Fruit fly (Drosophila melanogaster): ENCODE measurements around the gene hzg.

Gene hzg

DNA sequence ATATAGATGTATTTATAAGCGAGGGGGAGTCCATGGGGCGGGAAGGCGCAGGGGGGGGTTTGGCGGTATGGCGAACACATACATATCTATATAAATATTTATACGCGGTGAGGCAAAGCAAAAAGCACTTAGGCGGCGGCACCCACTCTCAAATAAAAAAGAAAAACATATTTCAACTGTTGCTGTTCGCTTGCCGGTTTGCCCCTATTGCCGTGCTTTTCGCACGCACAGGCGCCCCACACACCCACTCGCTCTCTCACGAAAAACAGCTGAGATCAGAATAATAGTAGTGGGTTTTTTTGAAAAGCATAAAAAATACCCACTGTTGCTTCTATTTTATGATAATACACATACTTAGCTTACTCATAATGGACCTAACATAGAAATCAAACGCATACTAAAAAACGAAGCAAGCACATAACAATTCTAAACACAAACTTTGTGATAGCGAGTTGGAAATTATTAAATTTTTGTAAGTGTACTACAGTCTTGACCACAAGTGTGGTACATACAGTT, 3.3 kb downstream of the hzg start (continued):
- TF ChIP-seq fru (GFP tag; optimal IDR thresholded peaks at IDR 0.05) (peak; percentile 70), OdsH (GFP tag; optimal IDR thresholded peaks at IDR 0.05) (peak; percentile 79)

DNA sequence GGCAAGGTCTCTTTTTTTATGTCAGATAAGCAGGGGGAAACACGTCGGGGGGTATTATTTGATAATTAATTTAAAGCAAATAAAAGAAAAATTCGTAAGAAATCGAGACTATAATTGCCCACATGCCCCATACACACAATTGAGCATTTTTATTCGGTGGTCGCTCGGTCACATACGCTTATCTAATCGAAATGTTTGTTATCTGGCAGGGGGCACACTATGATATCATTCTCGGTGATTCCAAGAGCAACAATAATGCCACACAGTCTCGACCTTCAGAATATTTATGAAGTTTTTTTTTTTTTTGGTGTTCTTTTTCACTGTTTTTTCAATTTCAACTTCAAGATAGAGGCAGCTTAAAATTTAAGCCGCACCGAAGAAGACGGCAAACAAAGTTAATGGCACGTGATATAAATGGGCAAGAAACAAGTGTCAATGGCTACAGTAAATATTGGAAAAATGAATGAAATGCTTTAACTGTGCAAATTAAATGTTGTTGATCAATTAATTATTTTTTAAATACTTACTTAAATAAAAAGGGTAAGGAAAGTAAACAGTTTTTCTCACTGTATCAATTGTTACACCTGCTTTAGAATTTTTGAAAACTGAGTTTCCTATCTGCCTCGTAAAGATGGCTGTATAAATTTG, 5.1 kb downstream of the hzg start:
- TF ChIP-seq sv (GFP tag; optimal IDR thresholded peaks at IDR 0.05) = no peak
- no peak for TF ChIP-seq Rel (GFP tag; optimal IDR thresholded peaks at IDR 0.05)
- TF ChIP-seq Rel (tag; optimal IDR thresholded peaks at IDR 0.05) = peak; percentile 90
- no peak for TF ChIP-seq Mio (GFP tag; optimal IDR thresholded peaks at IDR 0.05)
- peak; percentile 37 for TF ChIP-seq psq (GFP tag; optimal IDR thresholded peaks at IDR 0.05)
- no peak for TF ChIP-seq CrebA (GFP tag; optimal IDR thresholded peaks at IDR 0.05; ENCODE audit: borderline replicate concordance)
- TF ChIP-seq fru (GFP tag; optimal IDR thresholded peaks at IDR 0.05) = peak; percentile 26
- TF ChIP-seq Hr78 (GFP tag; optimal IDR thresholded peaks at IDR 0.05) = no peak
- TF ChIP-seq dl (GFP tag; optimal IDR thresholded peaks at IDR 0.05; ENCODE audit: insufficient read depth in 1 of 2, partially characterized antibody in 2 of 2) = no peak
- TF ChIP-seq rgr (GFP tag; optimal IDR thresholded peaks at IDR 0.05) = peak; percentile 15

dm6 chr3L:15998217-15998616, 6.3 kb downstream of the hzg start:
- no peak for TF ChIP-seq dl (GFP tag; optimal IDR thresholded peaks at IDR 0.05; ENCODE audit: insufficient read depth in 1 of 2, partially characterized antibody in 2 of 2)
- TF ChIP-seq tai (GFP tag; optimal IDR thresholded peaks at IDR 0.05) = no peak
- no peak for TF ChIP-seq pan (optimal IDR thresholded peaks at IDR 0.05)

DNA sequence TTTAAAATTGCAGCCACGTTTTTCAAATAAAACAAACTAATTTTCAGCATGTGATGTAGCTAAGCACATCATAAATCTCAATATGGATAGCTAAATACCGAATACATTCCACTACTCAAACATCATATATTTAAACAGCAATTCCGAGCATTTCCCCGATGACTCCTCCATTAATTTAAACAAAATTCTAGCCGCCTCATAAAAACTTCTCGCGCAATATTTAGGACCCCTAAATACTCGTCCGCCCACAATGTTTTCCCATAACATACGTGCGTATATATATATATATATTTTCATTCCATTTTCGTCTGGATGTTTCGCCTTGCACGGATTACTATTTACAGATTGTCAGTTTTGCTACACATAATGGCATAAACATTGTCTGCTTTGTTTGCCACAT, 8.5 kb downstream of the hzg start:
- TF ChIP-seq sv (GFP tag; optimal IDR thresholded peaks at IDR 0.05) (no peak), foxo (GFP tag; optimal IDR thresholded peaks at IDR 0.05) (no peak), Hr83 (GFP tag; optimal IDR thresholded peaks at IDR 0.05; ENCODE audit: poor library complexity, severe bottlenecking) (no peak), dl (GFP tag; optimal IDR thresholded peaks at IDR 0.05; ENCODE audit: insufficient read depth in 1 of 2, partially characterized antibody in 2 of 2) (no peak), Dif (GFP tag; optimal IDR thresholded peaks at IDR 0.05; ENCODE audit: partially characterized antibody) (no peak), brk (GFP tag; optimal IDR thresholded peaks at IDR 0.05) (no peak), tai (GFP tag; optimal IDR thresholded peaks at IDR 0.05) (no peak), woc (GFP tag; optimal IDR thresholded peaks at IDR 0.05) (no peak), N (GFP tag; optimal IDR thresholded peaks at IDR 0.05) (no peak), jim (GFP tag; optimal IDR thresholded peaks at IDR 0.05) (no peak), CG32264 (GFP tag; optimal IDR thresholded peaks at IDR 0.05) (no peak), psq (GFP tag; optimal IDR thresholded peaks at IDR 0.05) (no peak), Dfd (GFP tag; optimal IDR thresholded peaks at IDR 0.05) (no peak), Jra (GFP tag; optimal IDR thresholded peaks at IDR 0.05) (no peak), Sp1 (GFP tag; optimal IDR thresholded peaks at IDR 0.05) (no peak)

DNA sequence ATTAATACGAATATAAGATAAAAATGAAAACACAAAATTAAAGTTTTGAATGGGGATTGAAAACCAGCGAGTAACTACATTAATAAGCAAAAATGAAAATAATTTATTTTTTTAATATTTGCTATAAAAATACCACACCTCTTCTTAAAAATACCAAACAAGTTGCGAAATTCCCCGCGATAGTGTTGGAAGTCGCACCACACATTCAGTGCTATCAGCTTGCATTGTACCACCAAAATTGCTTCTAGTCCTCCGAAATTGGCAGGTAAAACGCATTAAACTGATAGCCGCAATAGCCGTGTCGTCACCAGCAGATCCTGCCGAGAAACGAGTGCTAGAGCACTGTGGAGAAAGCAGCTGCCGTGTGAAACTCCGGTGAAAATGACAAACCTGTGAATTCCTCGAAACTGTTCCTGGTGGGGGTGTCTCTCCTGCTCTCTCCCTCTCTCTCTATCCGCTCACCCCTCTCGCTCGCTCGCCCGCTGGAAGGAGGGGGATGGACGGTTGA, 16.4 kb downstream of the hzg start, which contains the start of gene Hip14:
TSS of gene Hip14 (plus strand) at position 198 of the 508 bp plus-strand sequence.
- TF ChIP-seq pan (optimal IDR thresholded peaks at IDR 0.05) (no peak), GATAd (GFP tag; optimal IDR thresholded peaks at IDR 0.05) (no peak), Abd-B (GFP tag; optimal IDR thresholded peaks at IDR 0.05) (no peak), lola (GFP tag; optimal IDR thresholded peaks at IDR 0.05) (no peak), brk (GFP tag; optimal IDR thresholded peaks at IDR 0.05) (no peak), Vsx2 (GFP tag; optimal IDR thresholded peaks at IDR 0.05; ENCODE audit: partially characterized antibody) (no peak), Jra (GFP tag; optimal IDR thresholded peaks at IDR 0.05) (no peak), Hr83 (GFP tag; optimal IDR thresholded peaks at IDR 0.05; ENCODE audit: poor library complexity, severe bottlenecking) (no peak), dl (GFP tag; optimal IDR thresholded peaks at IDR 0.05; ENCODE audit: insufficient read depth in 1 of 2, partially characterized antibody in 2 of 2) (no peak), tai (GFP tag; optimal IDR thresholded peaks at IDR 0.05) (no peak), Hnf4 (GFP tag; optimal IDR thresholded peaks at IDR 0.05) (no peak), HLH106 (tag; optimal IDR thresholded peaks at IDR 0.05) (no peak), CrebA (GFP tag; optimal IDR thresholded peaks at IDR 0.05; ENCODE audit: borderline replicate concordance) (no peak), N (GFP tag; optimal IDR thresholded peaks at IDR 0.05) (no peak), usp (GFP tag; optimal IDR thresholded peaks at IDR 0.05) (no peak), Myc (optimal IDR thresholded peaks at IDR 0.05) (peak; percentile 25), jim (GFP tag; optimal IDR thresholded peaks at IDR 0.05) (no peak), Hr78 (GFP tag; optimal IDR thresholded peaks at IDR 0.05) (no peak), br (GFP tag; optimal IDR thresholded peaks at IDR 0.05) (peak; percentile 9), CG32264 (GFP tag; optimal IDR thresholded peaks at IDR 0.05) (no peak), dmrt93B (GFP tag; optimal IDR thresholded peaks at IDR 0.05) (no peak), CG9705 (GFP tag; optimal IDR thresholded peaks at IDR 0.05) (no peak), sage (GFP tag; optimal IDR thresholded peaks at IDR 0.05) (no peak), ey (GFP tag; optimal IDR thresholded peaks at IDR 0.05) (peak; percentile 26), psq (GFP tag; optimal IDR thresholded peaks at IDR 0.05) (peak; percentile 29), Sp1 (GFP tag; optimal IDR thresholded peaks at IDR 0.05) (no peak), h (GFP tag; optimal IDR thresholded peaks at IDR 0.05) (peak; percentile 35), woc (GFP tag; optimal IDR thresholded peaks at IDR 0.05) (peak; percentile 45), OdsH (GFP tag; optimal IDR thresholded peaks at IDR 0.05) (peak; percentile 35), Mio (GFP tag; optimal IDR thresholded peaks at IDR 0.05) (no peak), Dfd (GFP tag; optimal IDR thresholded peaks at IDR 0.05) (no peak), foxo (GFP tag; optimal IDR thresholded peaks at IDR 0.05) (peak in 1 of 2 experiments; percentile 43), rgr (GFP tag; optimal IDR thresholded peaks at IDR 0.05) (peak; percentile 47)

Measured in whole organism, wandering third instar larva.